Fruit fly (Drosophila melanogaster) whole organism, larva: Measurements from ENCODE around the gene Pc.

ENCODE experiments used
- noc ChIP-seq: fragments of 200-800 bp; sonication (Bioruptor generic); optimal IDR thresholded peaks from 3 replicates; lab custom pipeline; 2019; ENCODE audit warnings: missing biosample characterization, mild to moderate bottlenecking, missing genetic modification characterization, moderate library complexity

Pc gene

dm6 chr3L:21317416-21318259 lies at the start of gene Pc:
Gene Pc (minus strand): TSS chr3L:21318020.
- TF ChIP-seq noc (tag; lab: Kevin White, UChicago) = no peak

- no peak for TF ChIP-seq noc (tag; lab: Kevin White, UChicago)
Measured at dm6 chr3L:21363926-21364537, 46.2 kb upstream of the Pc start.

DNA sequence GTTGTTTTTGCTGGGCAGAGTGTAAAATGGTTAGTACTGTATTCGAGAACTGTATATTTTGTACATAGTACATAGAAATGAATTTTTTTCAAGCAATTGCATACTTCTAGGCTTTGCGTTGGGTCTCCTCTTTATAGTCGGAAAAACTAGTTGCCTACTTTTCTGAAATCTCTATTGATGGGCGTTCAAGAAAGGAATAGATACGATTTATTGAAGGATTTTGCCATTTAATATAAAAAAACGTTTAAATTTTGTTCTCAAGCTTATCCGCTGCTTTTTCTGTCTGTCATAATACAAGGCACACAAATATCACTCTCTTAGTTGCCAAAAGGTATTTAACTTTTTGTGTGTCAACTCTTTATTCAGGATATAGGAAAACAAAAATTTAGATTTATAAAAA lies 42.1 kb upstream of the Pc start, which contains the start of gene CG32440:
Gene CG32440 (plus strand): TSS at position 301 of the 400 bp plus-strand sequence.
- no peak for TF ChIP-seq noc (tag; lab: Kevin White, UChicago)

DNA sequence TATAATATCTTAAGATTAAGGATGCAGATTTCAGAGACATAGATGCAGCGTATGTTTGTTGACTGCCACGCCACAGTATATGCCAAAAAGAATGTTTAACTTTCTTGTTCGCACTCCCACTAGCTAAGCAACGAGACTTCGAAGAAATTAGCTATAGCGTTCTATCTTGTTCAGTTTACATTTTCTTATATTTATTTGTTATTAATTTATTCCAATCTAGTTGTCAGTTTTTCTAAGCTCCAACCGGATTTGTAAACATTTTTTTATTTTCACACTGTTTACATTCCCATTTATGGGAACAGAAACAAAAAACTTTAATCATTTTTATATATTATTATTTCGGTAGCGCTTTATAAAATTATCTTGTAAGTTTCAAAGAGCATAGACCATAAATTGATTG lies 39.6 kb upstream of the Pc start, which contains the start of gene CG32437:
Gene CG32437 (plus strand): TSS at position 301 of the 400 bp plus-strand sequence.
- TF ChIP-seq noc (tag; lab: Kevin White, UChicago) = no peak

DNA sequence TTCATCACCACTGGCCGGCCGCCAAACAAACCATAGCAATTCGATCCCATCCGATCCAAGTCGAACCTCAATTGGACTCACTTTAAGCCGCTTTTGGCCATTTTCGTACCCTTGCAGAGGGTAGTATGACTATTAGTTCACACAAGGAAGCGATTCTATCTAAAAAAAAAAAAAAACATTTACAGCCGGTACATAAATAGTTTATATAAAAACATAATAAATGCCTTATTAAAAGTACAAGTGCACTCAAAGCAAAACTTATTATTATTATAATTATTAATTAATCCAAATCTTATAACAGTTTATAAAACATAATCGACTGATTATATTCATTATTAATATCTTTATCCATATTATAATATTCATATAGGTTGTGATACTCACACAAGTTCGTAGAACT lies 38.6 kb upstream of the Pc start, which contains the start of gene CG12971:
Gene CG12971 (minus strand): TSS at position 101 of the 400 bp plus-strand sequence.
- TF ChIP-seq noc (tag; lab: Kevin White, UChicago) = no peak

DNA sequence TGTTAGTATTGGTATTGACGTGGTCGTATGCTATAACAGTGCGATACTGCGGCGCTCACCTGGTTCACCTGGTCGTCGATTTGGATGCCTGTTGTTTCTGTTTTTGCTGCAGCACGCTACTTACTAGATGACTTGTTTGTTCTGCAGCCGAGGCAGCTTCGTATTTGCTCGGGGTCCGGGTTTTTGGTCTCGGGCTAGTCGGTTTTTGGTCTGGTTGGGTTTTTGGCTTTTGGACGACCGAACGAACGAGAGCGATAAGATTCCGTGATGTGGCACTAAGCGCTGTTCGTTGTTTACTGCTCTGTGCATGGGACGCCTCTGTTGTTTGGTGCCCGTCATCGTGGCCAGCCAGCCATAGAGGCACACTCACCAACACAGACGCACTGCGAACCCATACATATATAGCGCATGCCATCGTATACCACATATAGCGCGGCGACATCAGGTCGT lies 31.2 kb upstream of the Pc start, which contains the start of gene ebd2:
Gene ebd2 (minus strand): TSS at position 306 of the 450 bp plus-strand sequence.
- no peak for TF ChIP-seq noc (tag; lab: Kevin White, UChicago)

DNA sequence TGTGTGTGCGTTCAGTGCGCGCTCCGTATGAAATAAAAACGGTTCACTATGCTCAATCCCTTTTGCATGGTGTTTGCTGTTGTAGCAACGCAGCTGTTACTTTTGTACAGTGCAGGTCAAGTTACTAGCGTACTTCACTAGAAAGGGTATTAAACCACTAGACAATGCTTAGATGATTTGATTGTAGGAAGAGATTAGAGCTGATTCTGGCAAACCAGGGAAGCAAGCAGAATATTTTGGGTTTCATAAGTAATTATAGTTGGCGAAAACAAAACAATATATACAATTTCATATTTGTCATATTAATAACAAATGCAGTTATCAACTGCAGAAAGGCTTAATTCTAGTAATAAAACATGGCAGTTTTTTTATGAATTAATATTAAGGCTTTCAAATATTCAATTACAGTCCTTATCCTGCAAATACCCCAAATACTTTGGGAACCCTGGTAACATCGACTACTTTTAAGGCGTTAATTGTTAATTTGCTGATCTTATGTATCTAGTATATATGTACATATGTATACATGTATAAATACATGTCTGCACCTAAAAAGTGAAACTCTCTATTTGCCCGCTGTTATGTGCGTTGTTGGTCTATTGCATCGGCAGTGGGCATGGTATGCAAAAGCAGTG lies 29.5 kb upstream of the Pc start:
- no peak for TF ChIP-seq noc (tag; lab: Kevin White, UChicago)

dm6 chr3L:21346463-21347196 lies 28.8 kb upstream of the Pc start:
- TF ChIP-seq noc (tag; lab: Kevin White, UChicago) = no peak

dm6 chr3L:21343254-21344083 lies 25.6 kb upstream of the Pc start, which contains the start of the genes Tbc1d8-9 and CG32436:
Gene Tbc1d8-9 (minus strand): TSS chr3L:21343716.
Gene CG32436 (plus strand): TSS chr3L:21344033.
- TF ChIP-seq noc (tag; lab: Kevin White, UChicago) = no peak

DNA sequence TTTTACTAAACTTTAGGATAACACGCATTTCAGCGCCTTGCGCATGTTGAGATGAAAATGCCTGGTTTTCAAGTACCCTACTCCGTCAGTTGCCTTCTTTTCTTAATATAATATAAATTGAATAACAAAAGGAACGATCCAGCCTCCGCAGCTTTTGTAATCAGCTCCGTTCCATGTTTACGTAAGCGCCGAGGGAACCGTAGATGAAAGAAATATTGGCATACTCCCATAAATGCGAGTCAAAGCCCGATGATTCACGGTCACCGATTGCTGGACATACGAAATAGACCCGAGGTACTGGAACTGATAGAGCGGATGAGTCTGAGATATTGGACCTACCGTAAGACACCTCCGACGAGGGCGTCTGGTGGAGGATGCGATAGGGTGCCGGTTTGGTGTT lies 24.8 kb upstream of the Pc start:
- TF ChIP-seq noc (tag; lab: Kevin White, UChicago) = no peak

DNA sequence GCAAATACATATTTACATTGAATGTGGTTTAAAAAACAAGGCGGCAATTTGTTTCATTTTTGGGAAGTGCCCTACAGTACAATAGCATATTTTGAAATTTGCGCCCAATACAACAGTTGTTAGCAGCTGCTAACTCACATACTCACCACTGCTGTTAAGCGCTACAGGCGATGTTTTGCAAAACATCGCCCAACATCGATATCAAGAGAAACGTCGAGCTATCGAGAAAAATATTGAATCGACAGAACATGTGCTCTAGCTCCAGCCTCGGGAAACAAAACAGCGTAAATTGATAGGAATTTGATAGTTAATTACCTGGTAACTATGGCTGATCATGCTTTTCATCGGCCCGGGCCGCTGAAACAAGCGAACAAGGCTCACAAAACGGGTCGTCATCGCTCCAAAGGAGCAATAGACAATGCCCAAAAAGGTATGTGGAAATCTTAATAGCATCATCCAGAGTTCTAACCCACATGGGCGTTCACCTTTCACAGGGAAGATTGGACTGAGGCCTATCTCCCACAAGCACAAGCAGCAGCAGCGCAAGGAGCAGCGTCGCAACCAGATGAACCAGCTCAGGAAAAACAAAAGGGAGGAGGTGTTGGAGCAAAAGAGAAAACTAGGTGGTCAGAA lies 17.3 kb upstream of the Pc start, which contains the start of gene Tsr1:
Gene Tsr1 (plus strand): TSS at position 217 of the 633 bp plus-strand sequence.
- no peak for TF ChIP-seq noc (tag; lab: Kevin White, UChicago)

dm6 chr3L:21324724-21325123 lies 6.9 kb upstream of the Pc start:
- no peak for TF ChIP-seq noc (tag; lab: Kevin White, UChicago)

- TF ChIP-seq noc (tag; lab: Kevin White, UChicago) = no peak
Measured at dm6 chr3L:21321807-21322503, 4.1 kb upstream of the Pc start.
